Fruit fly (Drosophila melanogaster) whole organism, embryonic: ENCODE data around the gene Trxr1.

ENCODE experiments used
- BtbVII ChIP-seq: fragments of 200-800 bp; sonication (Bioruptor generic); optimal IDR thresholded peaks from 3 replicates; lab custom pipeline; 2017; ENCODE audit warnings: missing biosample characterization, mild to moderate bottlenecking, missing genetic modification characterization
- CG1024 ChIP-seq: fragments of 200-800 bp; sonication (Bioruptor generic); IDR thresholded peaks from 2 replicates; pipeline ENCODE4 v1.3.6; 2022; ENCODE audit warnings: missing biosample characterization, missing genetic modification characterization
- CG10267 ChIP-seq: fragments of 200-800 bp; sonication (Bioruptor generic); optimal IDR thresholded peaks from 2 replicates; lab custom pipeline; 2018; ENCODE audit warnings: missing biosample characterization, mild to moderate bottlenecking, missing genetic modification characterization, moderate library complexity
- CG10462 ChIP-seq: fragments of 200-800 bp; sonication (Bioruptor generic); optimal IDR thresholded peaks from 2 replicates; lab custom pipeline; 2016; ENCODE audit warnings: missing biosample characterization, missing genetic modification characterization
- CG10543 ChIP-seq: fragments of 200-800 bp; sonication (Bioruptor generic); optimal IDR thresholded peaks from 3 replicates; lab custom pipeline; 2017; ENCODE audit warnings: missing biosample characterization, mild to moderate bottlenecking, missing genetic modification characterization, moderate library complexity
- CG13296 ChIP-seq: fragments of 200-800 bp; sonication (Bioruptor generic); optimal IDR thresholded peaks from 3 replicates; lab custom pipeline; 2018; ENCODE audit warnings: missing biosample characterization, mild to moderate bottlenecking, missing genetic modification characterization
- CG15514 ChIP-seq: fragments of 200-800 bp; sonication (Bioruptor generic); optimal IDR thresholded peaks from 3 replicates; lab custom pipeline; 2017; ENCODE audit warnings: missing biosample characterization, missing genetic modification characterization, mild to moderate bottlenecking, moderate library complexity, missing genetic modification reagents
- CG1603 ChIP-seq: fragments of 200-800 bp; sonication (Bioruptor generic); optimal IDR thresholded peaks from 2 replicates; lab custom pipeline; 2019; ENCODE audit warnings: missing biosample characterization, mild to moderate bottlenecking, missing genetic modification characterization, moderate library complexity
- CG1832 ChIP-seq: fragments of 200-800 bp; sonication (Bioruptor generic); optimal IDR thresholded peaks from 2 replicates; lab custom pipeline; 2017; ENCODE audit warnings: missing biosample characterization, mild to moderate bottlenecking, missing genetic modification characterization, inconsistent platforms
- CG31365 ChIP-seq: fragments of 200-800 bp; sonication (Bioruptor generic); optimal IDR thresholded peaks from 2 replicates; lab custom pipeline; 2018; ENCODE audit warnings: missing biosample characterization, mild to moderate bottlenecking, missing genetic modification characterization
- CG3995 ChIP-seq: fragments of 200-800 bp; sonication (Bioruptor generic); optimal IDR thresholded peaks from 3 replicates; lab custom pipeline; 2016; ENCODE audit warnings: missing biosample characterization, missing genetic modification characterization
- CG4328 ChIP-seq: fragments of 200-800 bp; sonication (Bioruptor generic); optimal IDR thresholded peaks from 3 replicates; lab custom pipeline; 2017; ENCODE audit warnings: missing biosample characterization, missing genetic modification reagents, missing genetic modification characterization
- CG4360 ChIP-seq: fragments of 200-800 bp; sonication (Bioruptor generic); IDR thresholded peaks from 2 replicates; pipeline ENCODE4 v1.3.6; 2022; ENCODE audit warnings: missing biosample characterization, missing genetic modification characterization
- CG6765 ChIP-seq: fragments of 200-800 bp; sonication (Bioruptor generic); optimal IDR thresholded peaks from 3 replicates; lab custom pipeline; 2017; ENCODE audit warnings: missing biosample characterization, mild to moderate bottlenecking, missing genetic modification characterization
- CG8290 ChIP-seq, 3 experiments: fragments of 200-800 bp; sonication (Bioruptor generic); optimal IDR thresholded peaks; 2 replicates each; lab custom pipeline; 2016 to 2019; ENCODE audit warnings: missing biosample characterization in 3 of 3, missing genetic modification characterization in 3 of 3, mild to moderate bottlenecking in 2 of 3, moderate library complexity in 1 of 3
- Camta ChIP-seq: fragments of 200-800 bp; sonication (Bioruptor generic); optimal IDR thresholded peaks from 2 replicates; lab custom pipeline; 2016; ENCODE audit warnings: missing biosample characterization, missing genetic modification characterization
- Chrac-16 ChIP-seq: fragments of 200-800 bp; sonication (Bioruptor generic); optimal IDR thresholded peaks from 3 replicates; lab custom pipeline; 2016; ENCODE audit warnings: missing biosample characterization, missing genetic modification characterization
- Doc2 ChIP-seq: fragments of 200-800 bp; sonication (Bioruptor generic); IDR thresholded peaks from 2 replicates; pipeline ENCODE4 v1.3.6; 2022; ENCODE audit warnings: missing biosample characterization, missing genetic modification characterization
- Dp ChIP-seq: fragments of 200-800 bp; sonication (Bioruptor generic); optimal IDR thresholded peaks from 2 replicates; lab custom pipeline; 2018; ENCODE audit warnings: missing biosample characterization, mild to moderate bottlenecking, missing genetic modification characterization, moderate library complexity
- HLH4C ChIP-seq: fragments of 200-800 bp; sonication (Bioruptor generic); IDR thresholded peaks from 3 replicates; pipeline ENCODE4 v1.3.6; 2022; ENCODE audit warnings: missing biosample characterization, missing genetic modification characterization; ENCODE audit not compliant: partially characterized antibody
- Hmx ChIP-seq: fragments of 200-800 bp; sonication (Bioruptor generic); optimal IDR thresholded peaks from 2 replicates; lab custom pipeline; 2016; ENCODE audit warnings: missing biosample characterization, missing genetic modification characterization
- MTF-1 ChIP-seq: fragments of 200-800 bp; sonication (Bioruptor generic); optimal IDR thresholded peaks from 2 replicates; lab custom pipeline; 2018; ENCODE audit warnings: missing biosample characterization, mild to moderate bottlenecking, missing genetic modification characterization, borderline replicate concordance
- Meics ChIP-seq: fragments of 200-800 bp; sonication (Bioruptor generic); optimal IDR thresholded peaks from 2 replicates; lab custom pipeline; 2017; ENCODE audit warnings: missing biosample characterization, mild to moderate bottlenecking, missing genetic modification characterization
- Mes4 ChIP-seq: fragments of 200-800 bp; sonication (Bioruptor generic); optimal IDR thresholded peaks from 2 replicates; lab custom pipeline; 2016; ENCODE audit warnings: missing biosample characterization, missing genetic modification characterization
- NC2β ChIP-seq: fragments of 200-800 bp; sonication (Bioruptor generic); optimal IDR thresholded peaks from 2 replicates; lab custom pipeline; 2016; ENCODE audit warnings: missing biosample characterization, missing genetic modification characterization
- NfI ChIP-seq: fragments of 200-800 bp; sonication (Bioruptor generic); optimal IDR thresholded peaks from 3 replicates; lab custom pipeline; 2018; ENCODE audit warnings: missing biosample characterization, mild to moderate bottlenecking, missing genetic modification characterization, moderate library complexity
- Oaz ChIP-seq: fragments of 200-800 bp; sonication (Bioruptor generic); IDR thresholded peaks from 2 replicates; pipeline ENCODE4 v1.3.6; 2022; ENCODE audit warnings: missing biosample characterization, missing genetic modification characterization
- Pdp1 ChIP-seq, 2 experiments: fragments of 200-800 bp; sonication (Bioruptor generic); optimal IDR thresholded peaks; 3 replicates each; lab custom pipeline; 2016; ENCODE audit warnings: missing biosample characterization in 2 of 2, missing genetic modification characterization in 2 of 2, mild to moderate bottlenecking in 1 of 2, moderate library complexity in 1 of 2
- Vsx1 ChIP-seq: fragments of 200-800 bp; sonication (Bioruptor generic); optimal IDR thresholded peaks from 2 replicates; lab custom pipeline; 2017; ENCODE audit warnings: missing biosample characterization, mild to moderate bottlenecking, missing genetic modification characterization, missing genetic modification reagents
- bowl ChIP-seq: fragments of 200-800 bp; sonication (Bioruptor generic); IDR thresholded peaks from 2 replicates; pipeline ENCODE4 v1.3.6; 2022; ENCODE audit warnings: missing biosample characterization, missing genetic modification characterization
- br ChIP-seq: fragments of >200 bp; optimal IDR thresholded peaks from 2 replicates; lab custom pipeline; 2017
- cg ChIP-seq: fragments of 200-800 bp; sonication (Bioruptor generic); optimal IDR thresholded peaks from 3 replicates; lab custom pipeline; 2019; ENCODE audit warnings: missing biosample characterization, mild to moderate bottlenecking, missing genetic modification characterization, moderate library complexity
- ems ChIP-seq: fragments of 200-800 bp; sonication (Bioruptor generic); optimal IDR thresholded peaks from 3 replicates; lab custom pipeline; 2016; ENCODE audit warnings: missing biosample characterization, missing genetic modification characterization
- exex ChIP-seq: fragments of 200-800 bp; sonication (Bioruptor generic); optimal IDR thresholded peaks from 4 replicates; lab custom pipeline; 2018; ENCODE audit warnings: missing biosample characterization, mild to moderate bottlenecking, missing genetic modification characterization, moderate library complexity
- eyg ChIP-seq: fragments of 200-800 bp; sonication (Bioruptor generic); optimal IDR thresholded peaks from 3 replicates; lab custom pipeline; 2016; ENCODE audit warnings: missing biosample characterization, missing genetic modification characterization
- fu2 ChIP-seq: fragments of 200-800 bp; sonication (Bioruptor generic); optimal IDR thresholded peaks from 2 replicates; lab custom pipeline; 2016; ENCODE audit warnings: missing biosample characterization, missing genetic modification characterization
- gt ChIP-seq: fragments of 200-800 bp; sonication (Bioruptor generic); IDR thresholded peaks from 2 replicates; pipeline ENCODE4 v1.3.6; 2022; ENCODE audit warnings: missing biosample characterization, missing genetic modification characterization
- her ChIP-seq: fragments of 200-800 bp; sonication (Bioruptor generic); optimal IDR thresholded peaks from 2 replicates; lab custom pipeline; 2016; ENCODE audit warnings: missing biosample characterization, missing genetic modification characterization
- jigr1 ChIP-seq: fragments of 200-800 bp; sonication (Bioruptor generic); IDR thresholded peaks from 3 replicates; pipeline ENCODE4 v1.3.6; 2022; ENCODE audit warnings: missing biosample characterization, missing genetic modification characterization
- jing ChIP-seq: fragments of 200-800 bp; sonication (Bioruptor generic); optimal IDR thresholded peaks from 2 replicates; lab custom pipeline; 2018; ENCODE audit warnings: missing biosample characterization, mild to moderate bottlenecking, missing genetic modification characterization
- nerfin-2 ChIP-seq: fragments of 200-800 bp; sonication (Bioruptor generic); IDR thresholded peaks from 2 replicates; pipeline ENCODE4 v1.3.6; 2022; ENCODE audit warnings: missing biosample characterization, missing genetic modification characterization; ENCODE audit not compliant: partially characterized antibody
- org-1 ChIP-seq: fragments of 200-800 bp; sonication (Bioruptor generic); optimal IDR thresholded peaks from 2 replicates; lab custom pipeline; 2017; ENCODE audit warnings: missing biosample characterization, missing genetic modification characterization
- pb ChIP-seq: fragments of 200-800 bp; sonication (Bioruptor generic); optimal IDR thresholded peaks from 3 replicates; lab custom pipeline; 2016; ENCODE audit warnings: missing biosample characterization, missing genetic modification characterization
- phol ChIP-seq: fragments of 200-800 bp; sonication (Bioruptor generic); optimal IDR thresholded peaks from 3 replicates; lab custom pipeline; 2018; ENCODE audit warnings: missing biosample characterization, mild to moderate bottlenecking, missing genetic modification characterization, moderate library complexity
- salm ChIP-seq: fragments of 200-800 bp; sonication (Bioruptor generic); optimal IDR thresholded peaks from 2 replicates; lab custom pipeline; 2018; ENCODE audit warnings: missing biosample characterization, mild to moderate bottlenecking, missing genetic modification characterization
- sens ChIP-seq: fragments of 200-800 bp; sonication (Bioruptor generic); peaks from one replicate; lab custom pipeline; 2016; ENCODE audit warnings: missing biosample characterization, missing genetic modification characterization
- sqz ChIP-seq: fragments of 200-800 bp; sonication (Bioruptor generic); optimal IDR thresholded peaks from 3 replicates; lab custom pipeline; 2018; ENCODE audit warnings: missing biosample characterization, mild to moderate bottlenecking, missing genetic modification characterization
- ssp ChIP-seq: fragments of 200-800 bp; sonication (Bioruptor generic); IDR thresholded peaks from 2 replicates; pipeline ENCODE4 v1.3.6; 2022; ENCODE audit warnings: missing biosample characterization, missing genetic modification characterization
- stc ChIP-seq: fragments of 200-800 bp; sonication (Bioruptor generic); IDR thresholded peaks from 2 replicates; pipeline ENCODE4 v1.3.6; 2022; ENCODE audit warnings: missing biosample characterization, missing genetic modification characterization
- vnd ChIP-seq: fragments of 200-800 bp; sonication (Bioruptor generic); IDR thresholded peaks from 3 replicates; pipeline ENCODE4 v1.3.6; 2022; ENCODE audit warnings: missing biosample characterization, missing genetic modification characterization; ENCODE audit not compliant: partially characterized antibody

The Trxr1 gene

dm6 chrX:8196598-8197228 lies 45.6 kb upstream of the Trxr1 start (continued):
- TF ChIP-seq jing (GFP tag; lab: Kevin White, UChicago) (peak; percentile 1), ssp (GFP tag; lab: Robert Waterston, UW) (no peak), Camta (peak; percentile 12), Mes4 (GFP tag; lab: Kevin White, UChicago) (no peak), jigr1 (GFP tag; lab: Robert Waterston, UW) (0 out of 3 replicates have a peak, but pooled peaks have one; percentile 17), stc (no peak), Pdp1 (GFP tag; optimal IDR thresholded peaks at IDR 0.05; lab: Kevin White, UChicago) (peak; percentile 25 to 38), NfI (GFP tag; lab: Kevin White, UChicago) (peak; percentile 40), Oaz (GFP tag; lab: Robert Waterston, UW) (0 out of 2 replicates have a peak, but pooled peaks have one; percentile 39), CG1832 (peak; percentile 37), CG10462 (GFP tag; lab: Kevin White, UChicago) (no peak), MTF-1 (GFP tag; lab: Kevin White, UChicago) (no peak), CG4360 (GFP tag; lab: Robert Waterston, UW) (0 out of 2 replicates have a peak, but pooled peaks have one; percentile 11), HLH4C (GFP tag; lab: Robert Waterston, UW) (no peak), Chrac-16 (GFP tag; lab: Kevin White, UChicago) (no peak), CG8290 (GFP tag; optimal IDR thresholded peaks at IDR 0.05; lab: Kevin White, UChicago) (no peak), CG8290 (tag; optimal IDR thresholded peaks at IDR 0.05; lab: Kevin White, UChicago) (peak in 1 of 2 experiments; percentile 73), CG31365 (tag; lab: Kevin White, UChicago) (no peak), salm (no peak), Hmx (GFP tag; lab: Kevin White, UChicago) (no peak), CG3995 (no peak), bowl (no peak), nerfin-2 (GFP tag; lab: Robert Waterston, UW) (no peak), NC2β (no peak), pb (no peak), sens (peak; percentile 87), sqz (GFP tag; lab: Kevin White, UChicago) (no peak), phol (tag; lab: Kevin White, UChicago) (peak; percentile 57), fu2 (GFP tag; lab: Kevin White, UChicago) (no peak), CG10267 (tag; lab: Kevin White, UChicago) (no peak), cg (GFP tag; lab: Kevin White, UChicago) (no peak), her (no peak), CG13296 (GFP tag; lab: Kevin White, UChicago) (no peak), CG1603 (peak; percentile 77), ems (GFP tag; lab: Kevin White, UChicago) (peak; percentile 12), CG1024 (GFP tag; lab: Robert Waterston, UW) (no peak), Doc2 (GFP tag; lab: Robert Waterston, UW) (0 out of 2 replicates have a peak, but pooled peaks have one; percentile 7), CG15514 (GFP tag; lab: Kevin White, UChicago) (no peak), Dp (no peak), CG4328 (no peak), org-1 (GFP tag; lab: Kevin White, UChicago) (peak; percentile 6), BtbVII (GFP tag; lab: Kevin White, UChicago) (no peak), br (no peak), eyg (GFP tag; lab: Kevin White, UChicago) (no peak), gt (GFP tag; lab: Robert Waterston, UW) (no peak), vnd (GFP tag; lab: Robert Waterston, UW) (no peak), CG6765 (GFP tag; lab: Kevin White, UChicago) (no peak), exex (tag; lab: Kevin White, UChicago) (no peak), CG10543 (GFP tag; lab: Kevin White, UChicago) (no peak), Meics (no peak), Vsx1 (no peak)
